Worm (Caenorhabditis elegans): ENCODE data around the gene C55A6.12.

The C55A6.12 gene

DNA sequence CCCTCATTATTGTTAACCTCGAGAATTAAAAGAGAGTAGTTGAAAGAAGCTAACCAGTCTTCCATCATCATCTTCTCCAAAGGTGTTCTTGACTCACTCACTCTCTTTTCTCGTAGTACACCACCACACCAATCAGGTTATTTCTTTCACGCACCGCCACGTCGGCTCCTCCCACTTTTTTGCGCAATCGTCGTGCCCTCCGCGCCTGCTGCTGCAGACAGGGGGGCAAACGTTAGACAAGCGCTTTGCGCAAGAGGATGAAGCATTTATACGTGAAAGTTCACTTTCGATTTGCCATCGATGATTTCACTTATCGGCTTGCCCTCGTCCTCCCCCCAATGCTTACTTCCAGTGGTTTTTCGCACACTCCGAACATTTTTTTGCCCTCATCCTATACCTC lies 22.4 kb upstream of the C55A6.12 start:
- TF ChIP-seq sptf-1 (tag; optimal IDR thresholded peaks at IDR 0.05) (peak; percentile 28), ham-2 (GFP tag; optimal IDR thresholded peaks at IDR 0.05) (peak; percentile 44), ceh-39 (tag; optimal IDR thresholded peaks at IDR 0.05) (no peak), mab-5 (tag; optimal IDR thresholded peaks at IDR 0.05) (no peak), zip-8 (tag; optimal IDR thresholded peaks at IDR 0.05) (no peak), nhr-76 (tag; optimal IDR thresholded peaks at IDR 0.05) (no peak), nhr-28 (tag; optimal IDR thresholded peaks at IDR 0.05) (no peak), sem-2 (GFP tag; optimal IDR thresholded peaks at IDR 0.05) (no peak), lsy-2 (tag; optimal IDR thresholded peaks at IDR 0.05) (no peak), bed-3 (GFP tag; optimal IDR thresholded peaks at IDR 0.05) (no peak), mls-2 (tag; optimal IDR thresholded peaks at IDR 0.05) (no peak), flh-1 (GFP tag; optimal IDR thresholded peaks at IDR 0.05) (no peak), drap-1 (GFP tag; optimal IDR thresholded peaks at IDR 0.05) (no peak), blmp-1 (tag; optimal IDR thresholded peaks at IDR 0.05) (peak; percentile 70)

DNA sequence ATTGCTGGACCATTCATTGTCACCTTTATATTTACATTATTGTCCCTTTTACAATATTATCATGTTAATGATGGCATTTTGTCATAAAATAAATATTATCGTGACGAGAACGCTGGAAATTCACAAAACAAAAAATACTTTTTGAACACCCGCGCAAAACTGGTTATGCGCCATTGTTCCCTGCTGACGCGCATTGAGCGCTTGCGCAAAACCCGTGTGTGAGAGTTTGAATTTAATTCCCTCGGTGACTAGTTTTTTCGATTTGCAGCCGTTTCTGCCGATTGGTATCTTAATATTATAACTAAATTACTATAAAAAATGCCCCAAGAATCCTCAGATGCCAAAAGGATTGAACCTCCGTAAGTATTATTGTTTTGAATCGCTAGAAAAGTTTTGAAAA lies 18.5 kb upstream of the C55A6.12 start, which contains the start of gene pafo-1:
Gene pafo-1 (plus strand): TSS at position 256 of the 400 bp plus-strand sequence.
- peak; percentile 75 for TF ChIP-seq lsy-2 (tag; optimal IDR thresholded peaks at IDR 0.05)
- TF ChIP-seq lin-32 (GFP tag; optimal IDR thresholded peaks at IDR 0.05): no peak
- TF ChIP-seq ceh-43 (GFP tag; optimal IDR thresholded peaks at IDR 0.05): peak; percentile 44
- no peak for TF ChIP-seq elt-1 (tag; optimal IDR thresholded peaks at IDR 0.05; ENCODE audit: borderline replicate concordance, insufficient read depth)
- peak; percentile 87 for TF ChIP-seq lin-13 (tag; optimal IDR thresholded peaks at IDR 0.05)
- TF ChIP-seq pha-4 (tag; optimal IDR thresholded peaks at IDR 0.05): peak; percentile 70
- TF ChIP-seq mls-2 (tag; optimal IDR thresholded peaks at IDR 0.05): no peak
- TF ChIP-seq sptf-1 (tag; optimal IDR thresholded peaks at IDR 0.05): no peak
- no peak for TF ChIP-seq nhr-76 (tag; optimal IDR thresholded peaks at IDR 0.05)
- TF ChIP-seq cnd-1 (tag; optimal IDR thresholded peaks at IDR 0.05): peak; percentile 47
- peak; percentile 20 for TF ChIP-seq ceh-39 (tag; optimal IDR thresholded peaks at IDR 0.05)
- no peak for TF ChIP-seq unc-62 (GFP tag; optimal IDR thresholded peaks at IDR 0.05)
- no peak for TF ChIP-seq flh-1 (GFP tag; optimal IDR thresholded peaks at IDR 0.05)
- TF ChIP-seq nhr-237 (tag; optimal IDR thresholded peaks at IDR 0.05): peak; percentile 74
- no peak for TF ChIP-seq snpc-4 (tag; optimal IDR thresholded peaks at IDR 0.05)
- no peak for TF ChIP-seq nhr-2 (tag; optimal IDR thresholded peaks at IDR 0.05)
- TF ChIP-seq sem-2 (GFP tag; optimal IDR thresholded peaks at IDR 0.05): peak; percentile 32
- TF ChIP-seq M03D4.4 (tag; optimal IDR thresholded peaks at IDR 0.05): peak; percentile 76
- TF ChIP-seq unc-39 (tag; optimal IDR thresholded peaks at IDR 0.05): no peak
- peak; percentile 49 for TF ChIP-seq drap-1 (GFP tag; optimal IDR thresholded peaks at IDR 0.05)
- TF ChIP-seq ces-1 (GFP tag; optimal IDR thresholded peaks at IDR 0.05): no peak
- TF ChIP-seq mep-1 (tag; optimal IDR thresholded peaks at IDR 0.05): peak; percentile 80
- peak; percentile 19 for TF ChIP-seq ceh-83 (GFP tag; optimal IDR thresholded peaks at IDR 0.05)
- no peak for TF ChIP-seq elt-3 (tag; optimal IDR thresholded peaks at IDR 0.05)
- peak; percentile 28 for TF ChIP-seq unc-120 (tag; optimal IDR thresholded peaks at IDR 0.05; ENCODE audit: poor library complexity, severe bottlenecking)
- no peak for TF ChIP-seq zip-8 (tag; optimal IDR thresholded peaks at IDR 0.05)
- peak; percentile 43 for TF ChIP-seq tbx-8 (GFP tag; optimal IDR thresholded peaks at IDR 0.05)
- no peak for TF ChIP-seq nhr-28 (tag; optimal IDR thresholded peaks at IDR 0.05)
- no peak for TF ChIP-seq mab-5 (tag; optimal IDR thresholded peaks at IDR 0.05)
- TF ChIP-seq hlh-1 (tag; optimal IDR thresholded peaks at IDR 0.05): peak; percentile 57
- TF ChIP-seq blmp-1 (tag; optimal IDR thresholded peaks at IDR 0.05): no peak
- no peak for TF ChIP-seq bed-3 (GFP tag; optimal IDR thresholded peaks at IDR 0.05)
- TF ChIP-seq ham-2 (GFP tag; optimal IDR thresholded peaks at IDR 0.05): no peak
- no peak for TF ChIP-seq ztf-11 (tag; optimal IDR thresholded peaks at IDR 0.05)
- no peak for TF ChIP-seq nhr-12 (tag; optimal IDR thresholded peaks at IDR 0.05)

DNA sequence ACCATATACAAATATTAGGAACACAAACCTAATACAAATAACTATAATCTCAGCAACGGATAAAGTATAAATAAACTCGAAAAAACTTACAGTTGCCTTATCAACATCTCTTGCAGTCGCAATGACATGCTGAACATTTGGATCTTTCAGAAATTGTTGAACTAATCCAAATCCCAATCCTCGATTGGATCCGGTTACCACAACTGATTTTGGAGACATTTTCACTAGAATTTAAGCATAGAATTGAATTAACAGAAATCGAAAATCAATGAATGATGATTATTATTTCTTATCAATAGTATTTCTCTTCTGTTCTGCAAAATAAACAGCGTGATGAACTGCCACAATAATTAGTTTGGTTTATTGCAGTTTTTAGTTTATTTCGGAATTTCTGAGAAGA lies 17.3 kb upstream of the C55A6.12 start, which contains the start of the genes C55A6.11 and C55A6.7:
Gene C55A6.11 (plus strand): TSS at position 301 of the 400 bp plus-strand sequence.
Gene C55A6.7 (minus strand): TSS at position 316 of the 400 bp plus-strand sequence.
- TF ChIP-seq unc-120 (tag; optimal IDR thresholded peaks at IDR 0.05; ENCODE audit: poor library complexity, severe bottlenecking) (no peak), ceh-43 (GFP tag; optimal IDR thresholded peaks at IDR 0.05) (no peak), sem-2 (GFP tag; optimal IDR thresholded peaks at IDR 0.05) (no peak), nhr-237 (tag; optimal IDR thresholded peaks at IDR 0.05) (no peak), sptf-1 (tag; optimal IDR thresholded peaks at IDR 0.05) (no peak), tbx-8 (GFP tag; optimal IDR thresholded peaks at IDR 0.05) (no peak), bed-3 (GFP tag; optimal IDR thresholded peaks at IDR 0.05) (no peak), lin-32 (GFP tag; optimal IDR thresholded peaks at IDR 0.05) (no peak), elt-1 (tag; optimal IDR thresholded peaks at IDR 0.05; ENCODE audit: borderline replicate concordance, insufficient read depth) (no peak), nhr-28 (tag; optimal IDR thresholded peaks at IDR 0.05) (no peak), unc-62 (GFP tag; optimal IDR thresholded peaks at IDR 0.05) (no peak), mls-2 (tag; optimal IDR thresholded peaks at IDR 0.05) (no peak), drap-1 (GFP tag; optimal IDR thresholded peaks at IDR 0.05) (no peak)

All from whole organism, mixed stage, embryonic.